Worm (Caenorhabditis elegans): ENCODE data around the gene F47B8.5.

The F47B8.5 gene

ce11 chrV:14350949-14351348 is 23.3 kb upstream of the F47B8.5 start (continued):
- TF ChIP-seq ztf-22 (GFP tag; optimal IDR thresholded peaks at IDR 0.05) (peak; percentile 36), egl-44 (GFP tag; IDR thresholded peaks at IDR 0.05) (peak; percentile 65), him-1 (tag; optimal IDR thresholded peaks at IDR 0.05) (no peak), F39B2.1 (GFP tag; IDR thresholded peaks at IDR 0.05) (no peak), lin-40 (tag; optimal IDR thresholded peaks at IDR 0.05) (peak; percentile 77), let-607 (tag; optimal IDR thresholded peaks at IDR 0.05) (peak; percentile 75 to 87), lir-1 (GFP tag; conservative IDR thresholded peaks at IDR 0.05) (0 out of 2 replicates have a peak, but pooled peaks have one; percentile 47), ztf-18 (tag; optimal IDR thresholded peaks at IDR 0.05) (peak; percentile 86), zfh-2 (GFP tag; conservative IDR thresholded peaks at IDR 0.05) (peak; percentile 99), cebp-1 (GFP tag; IDR thresholded peaks at IDR 0.05) (no peak), cebp-1 (tag; optimal IDR thresholded peaks at IDR 0.05) (peak; percentile 83), snpc-3.4 (tag; optimal IDR thresholded peaks at IDR 0.05) (no peak), dox-1 (GFP tag; IDR thresholded peaks at IDR 0.05) (peak; percentile 90), lin-35 (GFP tag; optimal IDR thresholded peaks at IDR 0.05) (peak in 1 of 3 experiments; percentile 69), ama-1 (optimal IDR thresholded peaks at IDR 0.05) (no peak), ama-1 (GFP tag; optimal IDR thresholded peaks at IDR 0.05) (peak in 1 of 2 experiments; percentile 23), fkh-3 (tag; optimal IDR thresholded peaks at IDR 0.05) (no peak), ztf-28 (GFP tag; IDR thresholded peaks at IDR 0.05) (0 out of 2 replicates have a peak, but pooled peaks have one; percentile 27), C06A6.2 (GFP tag; conservative IDR thresholded peaks at IDR 0.05) (peak; percentile 59; the same call in 1 of the 2 replicates), aptf-2 (GFP tag; conservative IDR thresholded peaks at IDR 0.05) (0 out of 2 replicates have a peak, but pooled peaks have one; percentile 16), gei-17 (GFP tag; optimal IDR thresholded peaks at IDR 0.05) (no peak), let-526 (GFP tag; IDR thresholded peaks at IDR 0.05) (0 out of 2 replicates have a peak, but pooled peaks have one; percentile 38), lag-1 (GFP tag; IDR thresholded peaks at IDR 0.05) (no peak), F52B5.7 (tag; optimal IDR thresholded peaks at IDR 0.05) (peak; percentile 46), akir-1 (GFP tag; optimal IDR thresholded peaks at IDR 0.05) (peak; percentile 18), rpc-1 (optimal IDR thresholded peaks at IDR 0.05) (no peak), rpc-1 (tag; optimal IDR thresholded peaks at IDR 0.05) (no peak), snpc-4 (GFP tag; optimal IDR thresholded peaks at IDR 0.05) (no peak), snpc-4 (tag; optimal IDR thresholded peaks at IDR 0.05) (peak; percentile 27 to 70 (median 58)), attf-5 (GFP tag; optimal IDR thresholded peaks at IDR 0.05) (peak; percentile 95), hmg-1.2 (GFP tag; IDR thresholded peaks at IDR 0.05) (peak; percentile 60; the same call in 1 of the 2 replicates), ceh-100 (GFP tag; IDR thresholded peaks at IDR 0.05) (peak; percentile 70), F57A8.1 (GFP tag; optimal IDR thresholded peaks at IDR 0.05) (no peak), die-1 (tag; optimal IDR thresholded peaks at IDR 0.05) (peak; percentile 26), F55B11.4 (tag; optimal IDR thresholded peaks at IDR 0.05; ENCODE audit: borderline replicate concordance, insufficient read depth) (no peak), ceh-58 (GFP tag; IDR thresholded peaks at IDR 0.05) (no peak), dpl-1 (GFP tag; optimal IDR thresholded peaks at IDR 0.05) (peak; percentile 1), nfyb-1 (GFP tag; IDR thresholded peaks at IDR 0.05) (peak; percentile 89), B0019.2 (GFP tag; conservative IDR thresholded peaks at IDR 0.05) (no peak), lin-26 (GFP tag; IDR thresholded peaks at IDR 0.05) (peak; percentile 74), egrh-3 (GFP tag; IDR thresholded peaks at IDR 0.05) (peak; percentile 89)
